Fruit fly (Drosophila melanogaster) whole organism, wandering third instar larva: Measurements from ENCODE around the gene CG31627.

ENCODE experiments used
- Abd-B ChIP-seq: fragments of >200 bp; optimal IDR thresholded peaks from 2 replicates; lab custom pipeline; 2017; ENCODE audit warnings: missing biosample characterization, missing genetic modification characterization
- CG9705 ChIP-seq: fragments of 200-800 bp; sonication (Bioruptor generic); optimal IDR thresholded peaks from 2 replicates; lab custom pipeline; 2018; ENCODE audit warnings: missing biosample characterization, mild to moderate bottlenecking, missing genetic modification characterization
- Dif ChIP-seq: fragments of 200-275, 200-300 bp; sonication (Bioruptor generic); optimal IDR thresholded peaks from 2 replicates; lab custom pipeline; 2018; ENCODE audit warnings: missing biosample characterization, missing genetic modification characterization; ENCODE audit not compliant: partially characterized antibody
- GATAd ChIP-seq: sonication (Bioruptor generic); optimal IDR thresholded peaks from 2 replicates; lab custom pipeline; 2016; ENCODE audit warnings: missing biosample characterization, missing genetic modification characterization
- HLH106 ChIP-seq: fragments of 200-800 bp; optimal IDR thresholded peaks from 3 replicates; lab custom pipeline; 2019; ENCODE audit warnings: missing biosample characterization, mild to moderate bottlenecking, missing genetic modification characterization, moderate library complexity
- Hnf4 ChIP-seq: fragments of 200-800 bp; sonication (Bioruptor generic); optimal IDR thresholded peaks from 2 replicates; lab custom pipeline; 2016; ENCODE audit warnings: missing biosample characterization, mild to moderate bottlenecking, missing genetic modification characterization
- Hr83 ChIP-seq: fragments of 200-300 bp; sonication (Bioruptor generic); optimal IDR thresholded peaks from 2 replicates; lab custom pipeline; 2016; ENCODE audit warnings: missing biosample characterization, mild to moderate bottlenecking, missing genetic modification characterization, moderate library complexity; ENCODE audit not compliant: poor library complexity, severe bottlenecking
- Jra ChIP-seq: sonication (Bioruptor generic); optimal IDR thresholded peaks from 2 replicates; lab custom pipeline; 2016; ENCODE audit warnings: missing biosample characterization, missing genetic modification characterization
- Mio ChIP-seq: sonication (Bioruptor generic); optimal IDR thresholded peaks from 2 replicates; lab custom pipeline; 2016; ENCODE audit warnings: missing biosample characterization, missing genetic modification characterization
- Myc ChIP-seq: fragments of >200 bp; optimal IDR thresholded peaks from 2 replicates; lab custom pipeline; 2017
- N ChIP-seq: fragments of >200 bp; optimal IDR thresholded peaks from 2 replicates; lab custom pipeline; 2018; ENCODE audit warnings: missing biosample characterization, missing external identifiers, missing genetic modification characterization
- OdsH ChIP-seq: fragments of 200-800 bp; sonication (Bioruptor generic); optimal IDR thresholded peaks from 2 replicates; lab custom pipeline; 2016; ENCODE audit warnings: missing biosample characterization, mild to moderate bottlenecking, missing genetic modification characterization
- Rel ChIP-seq, 2 experiments: fragments of 200-800 bp; sonication (Bioruptor generic) in 1 of 2; optimal IDR thresholded peaks; 2 replicates in 1 of 2; 3 replicates in 1 of 2; lab custom pipeline; 2016 to 2019; ENCODE audit warnings: mild to moderate bottlenecking in 2 of 2, missing biosample characterization in 2 of 2, missing genetic modification characterization in 2 of 2, moderate library complexity in 1 of 2
- Sp1 ChIP-seq: fragments of 200-800 bp; sonication (Bioruptor generic); optimal IDR thresholded peaks from 3 replicates; lab custom pipeline; 2019; ENCODE audit warnings: missing biosample characterization, mild to moderate bottlenecking, missing genetic modification characterization, moderate library complexity
- Vsx2 ChIP-seq: fragments of 200-300, 225-300 bp; sonication (Bioruptor generic); optimal IDR thresholded peaks from 2 replicates; lab custom pipeline; 2018; ENCODE audit warnings: missing biosample characterization, missing genetic modification characterization; ENCODE audit not compliant: partially characterized antibody
- brk ChIP-seq: fragments of 200-800 bp; sonication (Bioruptor generic); optimal IDR thresholded peaks from 2 replicates; lab custom pipeline; 2016; ENCODE audit warnings: missing biosample characterization, mild to moderate bottlenecking, missing genetic modification characterization
- dmrt93B ChIP-seq: fragments of 200-800 bp; sonication (Bioruptor generic); optimal IDR thresholded peaks from 2 replicates; lab custom pipeline; 2018; ENCODE audit warnings: missing biosample characterization, mild to moderate bottlenecking, missing genetic modification characterization
- dsf ChIP-seq: sonication (Bioruptor generic); optimal IDR thresholded peaks from 2 replicates; lab custom pipeline; 2016; ENCODE audit warnings: missing biosample characterization, missing genetic modification characterization, borderline replicate concordance
- ey ChIP-seq: fragments of 200-800 bp; sonication (Bioruptor generic); optimal IDR thresholded peaks from 2 replicates; lab custom pipeline; 2016; ENCODE audit warnings: missing biosample characterization, missing genetic modification characterization
- foxo ChIP-seq, 2 experiments: fragments of 200-800 bp; sonication (Bioruptor generic); optimal IDR thresholded peaks; 2 replicates in 1 of 2; 3 replicates in 1 of 2; lab custom pipeline; 2016 to 2017; ENCODE audit warnings: missing biosample characterization in 2 of 2, missing genetic modification characterization in 2 of 2
- fru ChIP-seq: fragments of 200-800 bp; sonication (Bioruptor generic); optimal IDR thresholded peaks from 3 replicates; lab custom pipeline; 2016; ENCODE audit warnings: missing biosample characterization, mild to moderate bottlenecking, missing genetic modification characterization
- h ChIP-seq: fragments of 200-800 bp; sonication (Bioruptor generic); optimal IDR thresholded peaks from 3 replicates; lab custom pipeline; 2016; ENCODE audit warnings: missing biosample characterization, mild to moderate bottlenecking, missing genetic modification characterization
- jim ChIP-seq: fragments of 175-275, 200-325 bp; sonication (Bioruptor generic); optimal IDR thresholded peaks from 2 replicates; lab custom pipeline; 2016; ENCODE audit warnings: missing biosample characterization, mild to moderate bottlenecking, missing genetic modification characterization
- lola ChIP-seq: fragments of >200 bp; optimal IDR thresholded peaks from 2 replicates; lab custom pipeline; 2017; ENCODE audit warnings: missing biosample characterization, missing genetic modification characterization
- pan ChIP-seq: fragments of >200 bp; optimal IDR thresholded peaks from 2 replicates; lab custom pipeline; 2017
- psq ChIP-seq: fragments of 200-800 bp; sonication (Bioruptor generic); optimal IDR thresholded peaks from 3 replicates; lab custom pipeline; 2017; ENCODE audit warnings: missing biosample characterization, mild to moderate bottlenecking, missing genetic modification characterization, moderate library complexity
- rgr ChIP-seq: fragments of 200-800 bp; sonication (Bioruptor generic); optimal IDR thresholded peaks from 3 replicates; lab custom pipeline; 2016; ENCODE audit warnings: missing biosample characterization, mild to moderate bottlenecking, missing genetic modification characterization
- sage ChIP-seq: fragments of 200-800 bp; sonication (Bioruptor generic); optimal IDR thresholded peaks from 2 replicates; lab custom pipeline; 2016; ENCODE audit warnings: missing biosample characterization, mild to moderate bottlenecking, missing genetic modification characterization
- sv ChIP-seq: fragments of 200-800 bp; sonication (Bioruptor generic); optimal IDR thresholded peaks from 3 replicates; lab custom pipeline; 2016; ENCODE audit warnings: missing biosample characterization, missing genetic modification characterization
- tai ChIP-seq: sonication (Bioruptor generic); optimal IDR thresholded peaks from 2 replicates; lab custom pipeline; 2016; ENCODE audit warnings: missing biosample characterization, missing genetic modification characterization
- woc ChIP-seq: sonication (Bioruptor generic); optimal IDR thresholded peaks from 2 replicates; lab custom pipeline; 2016; ENCODE audit warnings: missing biosample characterization, mild to moderate bottlenecking, missing genetic modification characterization

Gene CG31627

dm6 chr2L:21148242-21148641, 24.8 kb upstream of the CG31627 start, which contains the start of gene del:
Gene del (minus strand): TSS chr2L:21148546.
- TF ChIP-seq fru (GFP tag; lab: Kevin White, UChicago) (no peak), Abd-B (GFP tag; lab: Kevin White, UChicago) (no peak), OdsH (GFP tag; lab: Kevin White, UChicago) (no peak), lola (GFP tag; lab: Kevin White, UChicago) (no peak), GATAd (GFP tag; lab: Kevin White, UChicago) (no peak), Vsx2 (no peak), psq (GFP tag; lab: Kevin White, UChicago) (no peak), HLH106 (no peak), CG9705 (GFP tag; lab: Kevin White, UChicago) (no peak), sv (GFP tag; lab: Kevin White, UChicago) (no peak), N (no peak), sage (GFP tag; lab: Kevin White, UChicago) (no peak), pan (lab: Kevin White, UChicago) (no peak), h (GFP tag; lab: Kevin White, UChicago) (no peak), Myc (lab: Kevin White, UChicago) (no peak), jim (GFP tag; lab: Kevin White, UChicago) (no peak)

dm6 chr2L:21149053-21149452, 24.0 kb upstream of the CG31627 start:
- TF ChIP-seq woc (GFP tag; lab: Kevin White, UChicago) (peak; percentile 62), Jra (GFP tag; lab: Kevin White, UChicago) (no peak), jim (GFP tag; lab: Kevin White, UChicago) (no peak), tai (peak; percentile 14), sv (GFP tag; lab: Kevin White, UChicago) (peak; percentile 46), Hnf4 (GFP tag; lab: Kevin White, UChicago) (peak; percentile 44), CG9705 (GFP tag; lab: Kevin White, UChicago) (peak; percentile 4), rgr (GFP tag; lab: Kevin White, UChicago) (peak; percentile 25), HLH106 (peak; percentile 39), Sp1 (GFP tag; lab: Kevin White, UChicago) (no peak), Hr83 (GFP tag; lab: Kevin White, UChicago) (peak; percentile 48)
- TF ChIP-seq, all 38 proteins: peak for 8

dm6 chr2L:21153844-21154243, 19.2 kb upstream of the CG31627 start:
- TF ChIP-seq brk (GFP tag; lab: Kevin White, UChicago) (peak; percentile 55), pan (lab: Kevin White, UChicago) (no peak), Rel (GFP tag; optimal IDR thresholded peaks at IDR 0.05; lab: Kevin White, UChicago) (no peak), Rel (tag; optimal IDR thresholded peaks at IDR 0.05; lab: Kevin White, UChicago) (peak; percentile 62)

- TF ChIP-seq Jra (GFP tag; lab: Kevin White, UChicago) = peak; percentile 61
- TF ChIP-seq HLH106 = peak; percentile 45
- peak in 1 of 2 experiments; percentile 33 for TF ChIP-seq foxo (GFP tag; optimal IDR thresholded peaks at IDR 0.05; lab: Kevin White, UChicago)
- peak; percentile 77 for TF ChIP-seq Hnf4 (GFP tag; lab: Kevin White, UChicago)
- no peak for TF ChIP-seq Rel (GFP tag; optimal IDR thresholded peaks at IDR 0.05; lab: Kevin White, UChicago)
- TF ChIP-seq Rel (tag; optimal IDR thresholded peaks at IDR 0.05; lab: Kevin White, UChicago) = peak; percentile 13
- no peak for TF ChIP-seq Mio (GFP tag; lab: Kevin White, UChicago)
- no peak for TF ChIP-seq N
- TF ChIP-seq Sp1 (GFP tag; lab: Kevin White, UChicago) = peak; percentile 6
- TF ChIP-seq OdsH (GFP tag; lab: Kevin White, UChicago) = peak; percentile 32
- TF ChIP-seq psq (GFP tag; lab: Kevin White, UChicago) = peak; percentile 92
- peak; percentile 19 for TF ChIP-seq ey (GFP tag; lab: Kevin White, UChicago)
- peak; percentile 74 for TF ChIP-seq Hr83 (GFP tag; lab: Kevin White, UChicago)
- peak; percentile 16 for TF ChIP-seq dmrt93B
- peak; percentile 50 for TF ChIP-seq woc (GFP tag; lab: Kevin White, UChicago)
- no peak for TF ChIP-seq dsf (GFP tag; lab: Kevin White, UChicago)
- TF ChIP-seq Myc (lab: Kevin White, UChicago) = peak; percentile 76
- TF ChIP-seq brk (GFP tag; lab: Kevin White, UChicago) = no peak
- TF ChIP-seq rgr (GFP tag; lab: Kevin White, UChicago) = peak; percentile 59
- no peak for TF ChIP-seq Dif (GFP tag; lab: Kevin White, UChicago)
- no peak for TF ChIP-seq pan (lab: Kevin White, UChicago)
- peak; percentile 24 for TF ChIP-seq CG9705 (GFP tag; lab: Kevin White, UChicago)
Observed at dm6 chr2L:21156156-21157040, 16.6 kb upstream of the CG31627 start, which contains the start of the genes Mpp6 and E2f2. Gene Mpp6 (plus strand): TSS chr2L:21156288. Gene E2f2 (minus strand): TSS chr2L:21156749.
